Fruit fly (Drosophila melanogaster): Measurements from ENCODE around the gene Acbp2.

DNA sequence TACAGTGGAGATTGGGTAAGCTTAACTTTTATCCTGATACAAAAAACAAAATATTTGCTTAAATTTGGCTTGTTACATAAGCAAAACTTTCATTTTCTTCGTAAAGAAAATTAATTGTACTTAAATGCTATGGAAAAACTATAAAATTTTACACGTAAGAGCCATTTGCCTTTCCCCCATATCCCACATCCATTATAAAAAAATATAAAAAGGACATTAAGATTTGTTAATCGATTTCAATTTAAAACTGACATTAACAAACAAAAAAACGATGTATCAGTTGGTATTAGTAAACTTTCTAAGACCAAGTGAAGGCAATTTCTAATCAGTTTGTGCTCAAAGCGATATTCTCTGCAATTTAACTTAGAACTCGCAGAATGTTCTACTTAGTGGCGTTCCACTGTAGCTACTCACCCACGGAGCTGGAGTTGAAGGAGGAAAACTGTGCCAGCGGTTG, 23.9 kb downstream of the Acbp2 start:
- TF ChIP-seq CG30403 (GFP tag; optimal IDR thresholded peaks at IDR 0.05) (peak; percentile 57), CG14710 (tag; optimal IDR thresholded peaks at IDR 0.05) (peak; percentile 29), CG15073 (GFP tag; optimal IDR thresholded peaks at IDR 0.05) (no peak), stc (GFP tag; IDR thresholded peaks at IDR 0.05) (no peak), CG14860 (GFP tag; IDR thresholded peaks at IDR 0.05; ENCODE audit: partially characterized antibody) (no peak), Dref (GFP tag; IDR thresholded peaks at IDR 0.05) (no peak), sob (GFP tag; IDR thresholded peaks at IDR 0.05) (no peak), Hr3 (GFP tag; optimal IDR thresholded peaks at IDR 0.05) (no peak), ac (GFP tag; optimal IDR thresholded peaks at IDR 0.05) (no peak), eve (GFP tag; optimal IDR thresholded peaks at IDR 0.05) (peak in 1 of 2 experiments; percentile 59), sug (tag; optimal IDR thresholded peaks at IDR 0.05) (no peak)
